Worm (Caenorhabditis elegans): Measurements from ENCODE around the gene fbxa-219.

- no peak for TF ChIP-seq him-1 (tag; optimal IDR thresholded peaks at IDR 0.05)
- no peak for TF ChIP-seq W03F9.2 (tag; optimal IDR thresholded peaks at IDR 0.05)
Observed at ce11 chrIII:2316439-2316838, 25.2 kb downstream of the fbxa-219 start.

All from whole organism, L4/young adult.